Fruit fly (Drosophila melanogaster): ENCODE results near the gene TTLL3A.

- TF ChIP-seq CTCF (optimal IDR thresholded peaks at IDR 0.05) (no peak), CG8478 (optimal IDR thresholded peaks at IDR 0.05) (no peak)
Observed at dm6 chr2L:6759528-6759927, 19.5 kb upstream of the TTLL3A start, which contains the start of gene CG11322.

Measured in S2 (cell line).